Fruit fly (Drosophila melanogaster): Measurements from ENCODE around the gene Coq6.
A peak's percentile ranks its signal among the peaks of the same experiment; 100 is the strongest.

Gene Coq6

dm6 chr2L:5505130-5505529, 26.9 kb downstream of the Coq6 start:
- TF ChIP-seq OdsH (GFP tag; optimal IDR thresholded peaks at IDR 0.05) (peak; percentile 33), Sox102F (GFP tag; optimal IDR thresholded peaks at IDR 0.05) (peak; percentile 44), pdm3 (GFP tag; optimal IDR thresholded peaks at IDR 0.05) (peak; percentile 24), CG10631 (GFP tag; optimal IDR thresholded peaks at IDR 0.05) (peak; percentile 35), vri (GFP tag; optimal IDR thresholded peaks at IDR 0.05) (peak; percentile 34), CG16779 (tag; optimal IDR thresholded peaks at IDR 0.05) (no peak), Eip78C (GFP tag) (peak; percentile 51), acj6 (GFP tag; optimal IDR thresholded peaks at IDR 0.05) (no peak), topi (GFP tag; optimal IDR thresholded peaks at IDR 0.05) (peak; percentile 17), CG31627 (GFP tag; optimal IDR thresholded peaks at IDR 0.05) (peak; percentile 23), CG11762 (GFP tag; optimal IDR thresholded peaks at IDR 0.05; ENCODE audit: insufficient read depth) (no peak), Smox (GFP tag; optimal IDR thresholded peaks at IDR 0.05) (peak; percentile 3), Eip93F (GFP tag; optimal IDR thresholded peaks at IDR 0.05) (no peak), lz (GFP tag; optimal IDR thresholded peaks at IDR 0.05) (peak; percentile 21), fd85E (GFP tag; optimal IDR thresholded peaks at IDR 0.05) (no peak), esn (GFP tag; optimal IDR thresholded peaks at IDR 0.05) (peak; percentile 58), svp (GFP tag) (peak; percentile 59), Met (GFP tag; optimal IDR thresholded peaks at IDR 0.05) (peak; percentile 41)

- TF ChIP-seq fkh (GFP tag; optimal IDR thresholded peaks at IDR 0.05): no peak
- TF ChIP-seq CG16779 (tag; optimal IDR thresholded peaks at IDR 0.05): no peak
- TF ChIP-seq CG4318 (GFP tag; optimal IDR thresholded peaks at IDR 0.05): no peak
- no peak for TF ChIP-seq CG8119 (GFP tag; IDR thresholded peaks at IDR 0.05)
- TF ChIP-seq CG3032 (tag; optimal IDR thresholded peaks at IDR 0.05): no peak
- TF ChIP-seq pdm3 (GFP tag; optimal IDR thresholded peaks at IDR 0.05): no peak
- no peak for TF ChIP-seq CG11902 (GFP tag; optimal IDR thresholded peaks at IDR 0.05)
- TF ChIP-seq Eip93F (GFP tag; optimal IDR thresholded peaks at IDR 0.05): no peak
- TF ChIP-seq CG10631 (GFP tag; optimal IDR thresholded peaks at IDR 0.05): no peak
- TF ChIP-seq esn (GFP tag; optimal IDR thresholded peaks at IDR 0.05): no peak
- TF ChIP-seq eg (GFP tag; IDR thresholded peaks at IDR 0.05): no peak
- TF ChIP-seq CG32006 (GFP tag; optimal IDR thresholded peaks at IDR 0.05): no peak
- TF ChIP-seq dac (GFP tag; optimal IDR thresholded peaks at IDR 0.05): no peak
- TF ChIP-seq Sox14 (GFP tag; optimal IDR thresholded peaks at IDR 0.05): no peak
These were observed 29.2 kb downstream of the Coq6 start for dm6 chr2L:5502868-5503267.

dm6 chr2L:5501335-5501734, 30.7 kb downstream of the Coq6 start:
- TF ChIP-seq CG3919 (GFP tag; optimal IDR thresholded peaks at IDR 0.05): peak; percentile 68
- peak; percentile 54 for TF ChIP-seq pdm3 (GFP tag; optimal IDR thresholded peaks at IDR 0.05)
- TF ChIP-seq fd59A (GFP tag; optimal IDR thresholded peaks at IDR 0.05): peak; percentile 55
- peak; percentile 69 for TF ChIP-seq CG3032 (tag; optimal IDR thresholded peaks at IDR 0.05)
- TF ChIP-seq fd85E (GFP tag; optimal IDR thresholded peaks at IDR 0.05): no peak
- peak; percentile 43 for TF ChIP-seq CG9139 (GFP tag; optimal IDR thresholded peaks at IDR 0.05)
- TF ChIP-seq CG8119 (GFP tag; IDR thresholded peaks at IDR 0.05): 0 out of 3 replicates have a peak, but pooled peaks have one; percentile 28
- no peak for TF ChIP-seq dac (GFP tag; optimal IDR thresholded peaks at IDR 0.05)
- peak; percentile 56 for TF ChIP-seq CG8632 (GFP tag; optimal IDR thresholded peaks at IDR 0.05)
- peak; percentile 87 for TF ChIP-seq svp (GFP tag)
- peak; percentile 57 for TF ChIP-seq achi (GFP tag; optimal IDR thresholded peaks at IDR 0.05)
- peak; percentile 46 for TF ChIP-seq CG10669 (GFP tag; optimal IDR thresholded peaks at IDR 0.05)
- TF ChIP-seq Hr39 (GFP tag; optimal IDR thresholded peaks at IDR 0.05): peak; percentile 41
- TF ChIP-seq cyc (GFP tag; optimal IDR thresholded peaks at IDR 0.05): peak; percentile 61
- no peak for TF ChIP-seq CG6163 (GFP tag; IDR thresholded peaks at IDR 0.05)
- peak; percentile 44 for TF ChIP-seq net (GFP tag; optimal IDR thresholded peaks at IDR 0.05)
- peak; percentile 63 for TF ChIP-seq dsx (GFP tag; optimal IDR thresholded peaks at IDR 0.05; ENCODE audit: poor library complexity, severe bottlenecking)
- peak; percentile 1 for TF ChIP-seq CG8319 (GFP tag; optimal IDR thresholded peaks at IDR 0.05)
- no peak for TF ChIP-seq fkh (GFP tag; optimal IDR thresholded peaks at IDR 0.05)
- no peak for TF ChIP-seq CG4318 (GFP tag; optimal IDR thresholded peaks at IDR 0.05)
- TF ChIP-seq CG31627 (GFP tag; optimal IDR thresholded peaks at IDR 0.05): peak; percentile 54
- TF ChIP-seq Gug (GFP tag; IDR thresholded peaks at IDR 0.05): no peak
- peak; percentile 10 for TF ChIP-seq CG7368 (GFP tag; optimal IDR thresholded peaks at IDR 0.05)
- TF ChIP-seq lz (GFP tag; optimal IDR thresholded peaks at IDR 0.05): peak; percentile 76
- peak; percentile 47 for TF ChIP-seq CG6854 (GFP tag; optimal IDR thresholded peaks at IDR 0.05)
- TF ChIP-seq Blimp-1 (GFP tag; optimal IDR thresholded peaks at IDR 0.05): peak; percentile 48
- TF ChIP-seq CG11902 (GFP tag; optimal IDR thresholded peaks at IDR 0.05): no peak
- TF ChIP-seq OdsH (GFP tag; optimal IDR thresholded peaks at IDR 0.05): peak; percentile 42
- peak; percentile 84 for TF ChIP-seq esn (GFP tag; optimal IDR thresholded peaks at IDR 0.05)
- TF ChIP-seq spab (GFP tag; optimal IDR thresholded peaks at IDR 0.05): peak; percentile 44
- peak; percentile 65 for TF ChIP-seq CG34406 (GFP tag; optimal IDR thresholded peaks at IDR 0.05)
- TF ChIP-seq Smox (GFP tag; optimal IDR thresholded peaks at IDR 0.05): peak; percentile 75
- TF ChIP-seq CG32006 (GFP tag; optimal IDR thresholded peaks at IDR 0.05): peak; percentile 53
- TF ChIP-seq eg (GFP tag; IDR thresholded peaks at IDR 0.05): no peak
- peak; percentile 70 for TF ChIP-seq CG6808 (GFP tag; optimal IDR thresholded peaks at IDR 0.05)
